Fruit fly (Drosophila melanogaster): ENCODE measurements around the gene CG13059.

CG13059 gene

DNA sequence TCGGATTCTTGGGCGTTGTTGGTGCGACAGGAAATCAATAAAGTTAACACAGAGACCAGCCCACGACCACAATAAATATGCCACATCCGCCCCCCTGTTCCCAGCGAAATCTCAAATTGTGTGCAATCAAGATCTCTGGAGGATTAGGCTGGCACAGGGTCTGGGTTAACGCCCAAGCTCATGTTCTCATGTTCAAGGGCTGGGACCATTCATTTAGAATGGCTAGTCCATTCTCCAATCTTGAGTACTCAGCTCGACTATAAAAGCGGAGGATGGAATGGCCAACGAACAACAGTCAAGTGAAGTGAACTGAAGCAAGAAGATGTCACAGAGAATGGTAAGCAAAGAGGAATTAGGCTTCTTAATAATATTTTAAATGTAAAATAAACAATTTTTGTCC lies 9.5 kb downstream of the CG13059 start, which contains the start of gene CG13056:
CG13056 (plus strand) TSS at position 301 of the 400 bp plus-strand sequence.
- TF ChIP-seq CG12768 (GFP tag; optimal IDR thresholded peaks at IDR 0.05) (no peak), ovo (GFP tag; optimal IDR thresholded peaks at IDR 0.05) (no peak), Crg-1 (GFP tag; optimal IDR thresholded peaks at IDR 0.05) (no peak), kay (GFP tag; ENCODE audit: borderline replicate concordance) (no peak), CG33017 (tag; optimal IDR thresholded peaks at IDR 0.05) (no peak)

DNA sequence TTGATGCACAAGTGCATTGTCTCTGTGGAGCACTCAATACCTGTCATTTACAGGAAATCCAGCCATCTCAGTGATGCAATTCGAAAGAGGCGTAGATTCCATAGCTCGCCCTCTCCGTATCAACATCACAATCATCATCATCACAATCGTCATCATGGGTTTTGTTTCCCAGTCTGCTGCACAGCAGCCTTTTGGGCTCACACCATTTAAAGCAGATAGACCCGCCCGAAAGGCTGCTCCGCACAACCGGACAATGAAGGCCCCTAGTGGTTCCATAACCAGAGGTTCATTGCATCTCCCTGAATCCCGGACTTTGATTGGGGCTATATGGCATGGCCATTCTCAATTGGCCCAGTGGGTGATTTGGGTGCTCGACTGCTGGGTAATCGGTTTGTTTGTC lies 11.4 kb downstream of the CG13059 start:
- TF ChIP-seq CG12768 (GFP tag; optimal IDR thresholded peaks at IDR 0.05) (no peak), kay (GFP tag; ENCODE audit: borderline replicate concordance) (no peak), tj (GFP tag; optimal IDR thresholded peaks at IDR 0.05) (no peak), toe (GFP tag; optimal IDR thresholded peaks at IDR 0.05) (no peak), CG7045 (GFP tag; optimal IDR thresholded peaks at IDR 0.05) (no peak), CG14711 (tag; optimal IDR thresholded peaks at IDR 0.05) (no peak), Clk (GFP tag; optimal IDR thresholded peaks at IDR 0.05) (no peak), pad (GFP tag; optimal IDR thresholded peaks at IDR 0.05) (no peak), Mnt (GFP tag; optimal IDR thresholded peaks at IDR 0.05) (no peak), CG11617 (GFP tag; optimal IDR thresholded peaks at IDR 0.05) (no peak), CG7101 (tag; optimal IDR thresholded peaks at IDR 0.05) (no peak)

DNA sequence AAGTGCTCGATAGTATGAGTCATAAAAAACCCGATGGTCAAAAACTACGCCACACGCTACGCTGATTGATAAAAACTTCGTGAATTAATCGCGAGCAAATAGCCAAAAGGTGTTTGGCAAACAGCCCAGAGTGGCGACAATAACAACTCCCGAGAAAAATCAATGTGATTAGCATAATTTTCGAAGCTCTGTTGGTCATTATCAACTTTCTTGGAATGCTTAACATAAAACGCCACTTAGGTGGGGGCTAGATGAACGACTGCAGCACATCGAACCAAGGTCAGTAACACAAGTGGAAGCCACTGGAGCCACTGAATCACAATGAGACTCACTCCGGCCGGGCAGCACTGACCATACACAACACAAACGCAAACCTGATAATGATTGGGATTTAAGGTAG lies 14.3 kb downstream of the CG13059 start:
- TF ChIP-seq toe (GFP tag; optimal IDR thresholded peaks at IDR 0.05) (no peak), CG33017 (tag; optimal IDR thresholded peaks at IDR 0.05) (no peak), Mnt (GFP tag; optimal IDR thresholded peaks at IDR 0.05) (no peak)

DNA sequence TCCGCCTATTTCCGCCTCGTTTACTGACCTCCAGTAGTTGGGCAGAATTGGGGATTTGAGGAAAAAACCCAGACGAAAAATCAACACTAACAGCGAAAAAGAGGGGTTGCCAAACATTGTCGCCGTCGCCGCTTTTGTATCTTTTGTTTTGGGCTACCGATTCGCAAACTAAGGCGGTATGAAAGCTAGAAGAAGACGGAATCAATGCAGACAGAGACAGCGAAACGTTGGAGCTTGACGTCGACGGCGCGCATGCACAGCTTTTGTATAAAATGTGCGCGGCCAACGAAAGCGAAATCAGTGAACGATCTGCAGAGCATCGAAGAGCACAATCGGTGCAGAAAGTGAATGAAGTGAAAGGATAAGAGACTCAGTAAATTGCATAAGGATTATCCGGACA lies 15.2 kb downstream of the CG13059 start, which contains the start of gene CG4998:
CG4998 (plus strand) TSS at position 301 of the 400 bp plus-strand sequence.
- TF ChIP-seq CG7045 (GFP tag; optimal IDR thresholded peaks at IDR 0.05) (no peak), CG7101 (tag; optimal IDR thresholded peaks at IDR 0.05) (no peak), CG11617 (GFP tag; optimal IDR thresholded peaks at IDR 0.05) (no peak), CG1620 (GFP tag; optimal IDR thresholded peaks at IDR 0.05) (no peak), CG33017 (tag; optimal IDR thresholded peaks at IDR 0.05) (no peak), Crg-1 (GFP tag; optimal IDR thresholded peaks at IDR 0.05) (no peak), toe (GFP tag; optimal IDR thresholded peaks at IDR 0.05) (no peak), cic (GFP tag; optimal IDR thresholded peaks at IDR 0.05) (no peak), ovo (GFP tag; optimal IDR thresholded peaks at IDR 0.05) (no peak)

DNA sequence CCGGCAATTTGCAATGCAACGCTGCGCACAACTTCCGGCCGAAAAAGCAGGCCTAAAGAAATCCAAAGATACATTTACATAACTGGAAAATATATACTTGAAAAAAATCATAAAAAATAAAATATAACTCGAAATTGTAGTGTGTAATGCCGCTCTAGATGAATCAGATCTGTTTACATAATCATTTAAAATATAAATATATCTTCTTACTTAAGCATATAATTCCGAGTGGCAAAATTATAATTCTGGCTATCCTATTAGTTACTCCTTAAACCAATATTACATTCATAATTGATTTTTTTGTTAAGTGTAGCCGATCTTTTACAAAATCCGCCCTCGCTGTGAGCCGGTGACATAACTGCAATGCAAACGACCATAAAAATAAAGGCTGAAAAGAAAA lies 16.0 kb downstream of the CG13059 start:
- no peak for TF ChIP-seq tj (GFP tag; optimal IDR thresholded peaks at IDR 0.05)
- TF ChIP-seq Mnt (GFP tag; optimal IDR thresholded peaks at IDR 0.05) = no peak
- TF ChIP-seq CG5204 (GFP tag; optimal IDR thresholded peaks at IDR 0.05) = no peak
- no peak for TF ChIP-seq CG7045 (GFP tag; optimal IDR thresholded peaks at IDR 0.05)
- no peak for TF ChIP-seq Crg-1 (GFP tag; optimal IDR thresholded peaks at IDR 0.05)
- no peak for TF ChIP-seq bab1 (GFP tag; optimal IDR thresholded peaks at IDR 0.05)
- TF ChIP-seq pad (GFP tag; optimal IDR thresholded peaks at IDR 0.05) = no peak
- no peak for TF ChIP-seq CG14711 (tag; optimal IDR thresholded peaks at IDR 0.05)
- no peak for TF ChIP-seq CG1620 (GFP tag; optimal IDR thresholded peaks at IDR 0.05)
- TF ChIP-seq toe (GFP tag; optimal IDR thresholded peaks at IDR 0.05) = no peak
- no peak for TF ChIP-seq Clk (GFP tag; optimal IDR thresholded peaks at IDR 0.05)
- TF ChIP-seq cnc (optimal IDR thresholded peaks at IDR 0.05) = no peak
- TF ChIP-seq cic (GFP tag; optimal IDR thresholded peaks at IDR 0.05) = no peak
- TF ChIP-seq ovo (GFP tag; optimal IDR thresholded peaks at IDR 0.05) = no peak

DNA sequence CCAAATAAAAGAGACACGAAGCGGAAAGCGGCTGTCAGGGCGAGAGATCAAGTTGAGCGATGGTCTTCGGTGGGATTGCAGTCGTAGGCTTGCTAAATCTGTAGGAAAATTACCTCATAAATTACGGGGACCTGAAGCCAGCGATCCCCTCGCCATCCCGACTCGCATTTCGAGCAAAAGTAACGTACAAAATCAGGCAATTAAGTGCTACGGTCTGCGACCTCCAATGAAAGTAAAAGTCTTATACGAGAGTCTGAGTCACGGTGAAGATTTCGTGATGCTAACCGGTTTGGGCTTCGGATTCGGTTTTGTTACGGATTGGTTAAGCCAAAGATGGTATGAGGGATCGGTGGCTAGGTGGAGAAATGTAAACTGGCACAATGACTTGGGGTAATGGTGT lies 16.4 kb downstream of the CG13059 start:
- no peak for TF ChIP-seq pad (GFP tag; optimal IDR thresholded peaks at IDR 0.05)
- TF ChIP-seq CG11617 (GFP tag; optimal IDR thresholded peaks at IDR 0.05) = no peak
- no peak for TF ChIP-seq bab1 (GFP tag; optimal IDR thresholded peaks at IDR 0.05)
- no peak for TF ChIP-seq tj (GFP tag; optimal IDR thresholded peaks at IDR 0.05)
- TF ChIP-seq CG33017 (tag; optimal IDR thresholded peaks at IDR 0.05) = no peak
- no peak for TF ChIP-seq CG12768 (GFP tag; optimal IDR thresholded peaks at IDR 0.05)
- no peak for TF ChIP-seq kay (GFP tag; ENCODE audit: borderline replicate concordance)
- no peak for TF ChIP-seq ovo (GFP tag; optimal IDR thresholded peaks at IDR 0.05)
- TF ChIP-seq CG5204 (GFP tag; optimal IDR thresholded peaks at IDR 0.05) = no peak
- no peak for TF ChIP-seq Clk (GFP tag; optimal IDR thresholded peaks at IDR 0.05)
- no peak for TF ChIP-seq Mnt (GFP tag; optimal IDR thresholded peaks at IDR 0.05)
- TF ChIP-seq CG1620 (GFP tag; optimal IDR thresholded peaks at IDR 0.05) = no peak
- no peak for TF ChIP-seq Hr96 (GFP tag; optimal IDR thresholded peaks at IDR 0.05)
- no peak for TF ChIP-seq CG7101 (tag; optimal IDR thresholded peaks at IDR 0.05)
- no peak for TF ChIP-seq toe (GFP tag; optimal IDR thresholded peaks at IDR 0.05)
- TF ChIP-seq cnc (optimal IDR thresholded peaks at IDR 0.05) = no peak

DNA sequence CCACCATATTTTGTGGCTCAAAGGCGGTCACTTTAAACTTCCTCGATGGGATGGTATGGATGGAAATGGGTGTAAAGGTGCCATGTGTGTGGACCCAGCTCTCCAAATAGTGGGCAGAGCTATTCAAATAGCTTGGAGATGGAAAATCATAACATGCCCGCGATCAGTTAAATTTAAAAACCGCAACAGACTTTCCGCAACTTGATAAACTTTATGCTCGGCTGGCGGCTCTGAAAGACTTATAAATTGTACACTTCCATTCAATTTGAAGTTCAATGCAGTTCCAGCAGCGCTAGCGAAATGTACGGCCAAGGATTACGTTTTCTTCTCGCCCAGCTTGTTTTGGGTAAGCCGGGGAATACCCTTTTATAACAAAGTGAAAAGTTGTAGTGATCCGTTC lies 22.6 kb downstream of the CG13059 start, which contains the start of gene CG33257:
CG33257 (plus strand) TSS at position 301 of the 400 bp plus-strand sequence.
- TF ChIP-seq CG11617 (GFP tag; optimal IDR thresholded peaks at IDR 0.05) (no peak), toe (GFP tag; optimal IDR thresholded peaks at IDR 0.05) (no peak), CG33017 (tag; optimal IDR thresholded peaks at IDR 0.05) (no peak), ovo (GFP tag; optimal IDR thresholded peaks at IDR 0.05) (no peak)

DNA sequence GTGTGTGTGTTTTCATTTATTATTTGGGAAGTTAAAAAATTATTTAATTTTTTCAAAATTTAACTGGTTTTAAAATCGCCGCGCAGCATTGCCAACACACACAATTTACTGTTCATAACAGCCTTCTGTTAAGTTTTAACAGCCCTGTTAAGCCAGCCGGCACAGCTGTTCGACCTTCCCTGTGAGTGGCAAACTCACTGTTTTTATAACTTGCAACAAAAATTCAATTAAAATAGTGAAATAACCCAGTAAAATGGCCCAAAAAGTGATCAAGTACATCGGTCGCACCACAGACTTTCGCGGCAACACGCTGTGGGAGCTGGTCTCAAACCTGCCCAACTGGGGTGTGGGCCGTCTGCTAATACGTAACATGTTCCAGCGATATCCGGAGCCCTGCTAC lies 24.4 kb downstream of the CG13059 start, which contains the start of gene mRpS34:
mRpS34 (plus strand) TSS at position 161 of the 400 bp plus-strand sequence.
- TF ChIP-seq Clk (GFP tag; optimal IDR thresholded peaks at IDR 0.05) (no peak), CG1620 (GFP tag; optimal IDR thresholded peaks at IDR 0.05) (no peak), kay (GFP tag; ENCODE audit: borderline replicate concordance) (no peak), Crg-1 (GFP tag; optimal IDR thresholded peaks at IDR 0.05) (no peak), cic (GFP tag; optimal IDR thresholded peaks at IDR 0.05) (no peak), pad (GFP tag; optimal IDR thresholded peaks at IDR 0.05) (no peak), tj (GFP tag; optimal IDR thresholded peaks at IDR 0.05) (no peak), CG5204 (GFP tag; optimal IDR thresholded peaks at IDR 0.05) (no peak), CG33017 (tag; optimal IDR thresholded peaks at IDR 0.05) (no peak)
